Worm (Caenorhabditis elegans) whole organism, L1 larva: ENCODE results near the gene C24B5.4.

ENCODE experiments used
- C16A3.4 ChIP-seq: fragments of 150-350 bp; optimal IDR thresholded peaks from 2 replicates; lab custom pipeline; 2014; ENCODE audit warnings: missing biosample characterization, missing genetic modification characterization
- C34B4.2 ChIP-seq: sonication (generic microtip); optimal IDR thresholded peaks from 2 replicates; lab custom pipeline; 2017; ENCODE audit warnings: mild to moderate bottlenecking, missing genetic modification characterization, missing compliant biosample characterization
- dpl-1 ChIP-seq, 3 experiments: fragments of 150-350 bp in 2 of 3; sonication (generic microtip) in 1 of 3; optimal IDR thresholded peaks; 2 replicates each; lab custom pipeline; 2014 to 2017; ENCODE audit warnings: missing biosample characterization in 3 of 3, missing genetic modification characterization in 3 of 3, missing genetic modification reagents in 3 of 3
- irx-1 ChIP-seq: sonication (generic microtip); optimal IDR thresholded peaks from 2 replicates; lab custom pipeline; 2016; ENCODE audit warnings: missing genetic modification characterization, missing compliant biosample characterization
- isw-1 ChIP-seq: fragments of 200-800 bp; sonication (Bioruptor generic); IDR thresholded peaks from 2 replicates; pipeline ENCODE4 v1.3.6; 2022; ENCODE audit warnings: missing genetic modification characterization, missing compliant biosample characterization
- lin-13 ChIP-seq: fragments of 150-350 bp; optimal IDR thresholded peaks from 2 replicates; lab custom pipeline; 2014; ENCODE audit warnings: missing biosample characterization, missing genetic modification reagents, missing genetic modification characterization
- lin-15B ChIP-seq: fragments of 150-350 bp; sonication (generic microtip); optimal IDR thresholded peaks from 3 replicates; lab custom pipeline; 2014; ENCODE audit warnings: missing biosample characterization, missing genetic modification characterization
- nhr-28 ChIP-seq: fragments of 150-350 bp; optimal IDR thresholded peaks from 2 replicates; lab custom pipeline; 2014; ENCODE audit warnings: missing biosample characterization, missing genetic modification characterization
- skn-1 ChIP-seq: fragments of 150-350 bp; optimal IDR thresholded peaks from 2 replicates; lab custom pipeline; 2014; ENCODE audit warnings: missing biosample characterization, missing genetic modification characterization
- unc-130 ChIP-seq: fragments of 150-350 bp; optimal IDR thresholded peaks from 2 replicates; lab custom pipeline; 2017; ENCODE audit warnings: missing biosample characterization, missing genetic modification characterization, inconsistent platforms
- unc-62 ChIP-seq: fragments of 150-350 bp; optimal IDR thresholded peaks from 2 replicates; lab custom pipeline; 2014; ENCODE audit warnings: missing biosample characterization, missing genetic modification reagents, missing genetic modification characterization
- ztf-4 ChIP-seq: fragments of 150-350 bp; optimal IDR thresholded peaks from 2 replicates; lab custom pipeline; 2014; ENCODE audit warnings: missing biosample characterization, missing genetic modification characterization

ce11 chrV:9225675-9226144 lies 28.6 kb upstream of the C24B5.4 start, which contains the start of gene F07C3.2:
- TF ChIP-seq nhr-28 (no peak), C16A3.4 (tag; lab: Kevin White, UChicago) (no peak), unc-130 (tag; lab: Kevin White, UChicago) (no peak), ztf-4 (tag; lab: Kevin White, UChicago) (no peak), C34B4.2 (tag; lab: Kevin White, UChicago) (no peak), lin-15B (tag; lab: Kevin White, UChicago) (no peak), isw-1 (no peak), dpl-1 (GFP tag; optimal IDR thresholded peaks at IDR 0.05; lab: Kevin White, UChicago) (no peak), skn-1 (tag; lab: Kevin White, UChicago) (no peak), unc-62 (GFP tag; lab: Kevin White, UChicago) (no peak), lin-13 (no peak), irx-1 (tag; lab: Kevin White, UChicago) (no peak)
